Worm (Caenorhabditis elegans) whole organism, L2 larva: ENCODE results near the gene acr-7.

ENCODE experiments used
- C34F6.9 ChIP-seq: fragments of 150-350 bp; optimal IDR thresholded peaks from 2 replicates; lab custom pipeline; 2014; ENCODE audit warnings: missing biosample characterization, missing genetic modification characterization
- F13H6.1 ChIP-seq: sonication (generic microtip); optimal IDR thresholded peaks from 2 replicates; lab custom pipeline; 2016; ENCODE audit warnings: missing genetic modification characterization, missing compliant biosample characterization
- Y55F3AM.14 ChIP-seq: fragments of 200-800 bp; sonication (Bioruptor generic); optimal IDR thresholded peaks from 2 replicates; lab custom pipeline; 2018; ENCODE audit warnings: mild to moderate bottlenecking, missing genetic modification characterization, missing compliant biosample characterization
- blmp-1 ChIP-seq: sonication (generic microtip); optimal IDR thresholded peaks from 2 replicates; lab custom pipeline; 2017; ENCODE audit warnings: missing genetic modification characterization, mild to moderate bottlenecking, missing compliant biosample characterization, antibody characterized with exemption, moderate library complexity; ENCODE audit not compliant: insufficient read depth
- ceh-82 ChIP-seq: fragments of 150-350 bp; optimal IDR thresholded peaks from 2 replicates; lab custom pipeline; 2014; ENCODE audit warnings: missing biosample characterization, missing genetic modification characterization
- crh-2 ChIP-seq: sonication (generic microtip); optimal IDR thresholded peaks from 2 replicates; lab custom pipeline; 2017; ENCODE audit warnings: missing biosample characterization, missing genetic modification characterization
- dmd-4 ChIP-seq: sonication (generic microtip); optimal IDR thresholded peaks from 2 replicates; lab custom pipeline; 2017; ENCODE audit warnings: missing biosample characterization, missing genetic modification characterization
- egl-27 ChIP-seq: sonication (generic microtip); optimal IDR thresholded peaks from 3 replicates; lab custom pipeline; 2017; ENCODE audit warnings: missing biosample characterization, missing genetic modification reagents, missing genetic modification characterization
- elt-3 ChIP-seq: sonication (generic microtip); optimal IDR thresholded peaks from 2 replicates; lab custom pipeline; 2017; ENCODE audit warnings: missing biosample characterization, missing genetic modification characterization
- fos-1 ChIP-seq: fragments of 150-350 bp; optimal IDR thresholded peaks from 2 replicates; lab custom pipeline; 2014; ENCODE audit warnings: missing biosample characterization, missing genetic modification characterization
- lin-11 ChIP-seq: fragments of 150-350 bp; sonication (generic microtip); optimal IDR thresholded peaks from 2 replicates; lab custom pipeline; 2014; ENCODE audit warnings: missing biosample characterization, missing genetic modification characterization, inconsistent platforms, mixed read lengths
- lin-13 ChIP-seq: fragments of 150-350 bp; optimal IDR thresholded peaks from 2 replicates; lab custom pipeline; 2014; ENCODE audit warnings: missing biosample characterization, missing genetic modification reagents, missing genetic modification characterization
- lin-39 ChIP-seq: fragments of 150-350 bp; optimal IDR thresholded peaks from 2 replicates; lab custom pipeline; 2014; ENCODE audit warnings: missing biosample characterization, missing genetic modification reagents, missing genetic modification characterization
- lsy-2 ChIP-seq, 2 experiments: fragments of 150-350 bp in 1 of 2; sonication (generic microtip) in 1 of 2; optimal IDR thresholded peaks; 2 replicates each; lab custom pipeline; 2014 to 2017; ENCODE audit warnings: missing biosample characterization in 2 of 2, missing genetic modification characterization in 2 of 2
- mab-5 ChIP-seq: fragments of 150-350 bp; optimal IDR thresholded peaks from 2 replicates; lab custom pipeline; 2014; ENCODE audit warnings: missing biosample characterization, missing genetic modification characterization
- mbf-1 ChIP-seq: sonication (generic microtip); optimal IDR thresholded peaks from 2 replicates; lab custom pipeline; 2017; ENCODE audit warnings: missing biosample characterization, missing genetic modification characterization
- mdl-1 ChIP-seq, 2 experiments: fragments of 150-350 bp in 1 of 2; sonication (generic microtip) in 1 of 2; optimal IDR thresholded peaks; 2 replicates each; lab custom pipeline; 2017; ENCODE audit warnings: missing biosample characterization in 2 of 2, missing genetic modification characterization in 2 of 2
- nhr-10 ChIP-seq: sonication (generic microtip); optimal IDR thresholded peaks from 2 replicates; lab custom pipeline; 2017; ENCODE audit warnings: missing biosample characterization, missing genetic modification characterization
- nhr-11 ChIP-seq: fragments of 150-350 bp; optimal IDR thresholded peaks from 2 replicates; lab custom pipeline; 2014; ENCODE audit warnings: missing biosample characterization, missing genetic modification characterization
- nhr-12 ChIP-seq: fragments of 150-350 bp; optimal IDR thresholded peaks from 2 replicates; lab custom pipeline; 2014; ENCODE audit warnings: missing biosample characterization, missing genetic modification characterization
- nhr-129 ChIP-seq: fragments of 150-350 bp; optimal IDR thresholded peaks from 2 replicates; lab custom pipeline; 2014; ENCODE audit warnings: missing biosample characterization, missing genetic modification characterization
- nhr-21 ChIP-seq: fragments of 150-350 bp; optimal IDR thresholded peaks from 2 replicates; lab custom pipeline; 2014; ENCODE audit warnings: missing biosample characterization, missing genetic modification characterization
- nhr-237 ChIP-seq: fragments of 150-350 bp; optimal IDR thresholded peaks from 2 replicates; lab custom pipeline; 2014; ENCODE audit warnings: missing biosample characterization, missing genetic modification characterization
- nhr-25 ChIP-seq: fragments of 150-350 bp; sonication (generic microtip); optimal IDR thresholded peaks from 3 replicates; lab custom pipeline; 2014; ENCODE audit warnings: missing biosample characterization, missing genetic modification characterization
- nhr-6 ChIP-seq: fragments of 150-350 bp; optimal IDR thresholded peaks from 2 replicates; lab custom pipeline; 2014; ENCODE audit warnings: missing biosample characterization, missing genetic modification characterization
- nhr-77 ChIP-seq: fragments of 150-350 bp; optimal IDR thresholded peaks from 2 replicates; lab custom pipeline; 2014; ENCODE audit warnings: missing biosample characterization, missing genetic modification characterization
- peb-1 ChIP-seq: fragments of 150-350 bp; optimal IDR thresholded peaks from 2 replicates; lab custom pipeline; 2014; ENCODE audit warnings: missing biosample characterization, missing genetic modification characterization
- sem-4 ChIP-seq: fragments of 150-350 bp; optimal IDR thresholded peaks from 2 replicates; lab custom pipeline; 2014; ENCODE audit warnings: missing biosample characterization, missing genetic modification reagents, missing genetic modification characterization
- sma-3 ChIP-seq: sonication (generic microtip); optimal IDR thresholded peaks from 2 replicates; lab custom pipeline; 2016; ENCODE audit warnings: missing genetic modification reagents, missing genetic modification characterization, missing compliant biosample characterization
- sma-9 ChIP-seq, 2 experiments: fragments of 150-350 bp in 1 of 2; sonication (generic microtip) in 1 of 2; optimal IDR thresholded peaks; 2 replicates each; lab custom pipeline; 2014 to 2016; ENCODE audit warnings: missing genetic modification characterization in 2 of 2, mild to moderate bottlenecking in 1 of 2, missing biosample characterization in 1 of 2, missing compliant biosample characterization in 1 of 2, missing genetic modification reagents in 1 of 2, moderate library complexity in 1 of 2
- unc-55 ChIP-seq: fragments of 150-350 bp; sonication (generic microtip); optimal IDR thresholded peaks from 3 replicates; lab custom pipeline; 2014; ENCODE audit warnings: missing biosample characterization, missing genetic modification reagents, missing genetic modification characterization
- unc-62 ChIP-seq: fragments of 150-350 bp; optimal IDR thresholded peaks from 2 replicates; lab custom pipeline; 2014; ENCODE audit warnings: missing biosample characterization, missing genetic modification reagents, missing genetic modification characterization
- ztf-1 ChIP-seq: fragments of 200-800 bp; sonication (Bioruptor generic); conservative IDR thresholded peaks from 2 replicates; pipeline ENCODE4 v1.3.6; 2022; ENCODE audit warnings: missing genetic modification characterization, missing compliant biosample characterization

The acr-7 gene

DNA sequence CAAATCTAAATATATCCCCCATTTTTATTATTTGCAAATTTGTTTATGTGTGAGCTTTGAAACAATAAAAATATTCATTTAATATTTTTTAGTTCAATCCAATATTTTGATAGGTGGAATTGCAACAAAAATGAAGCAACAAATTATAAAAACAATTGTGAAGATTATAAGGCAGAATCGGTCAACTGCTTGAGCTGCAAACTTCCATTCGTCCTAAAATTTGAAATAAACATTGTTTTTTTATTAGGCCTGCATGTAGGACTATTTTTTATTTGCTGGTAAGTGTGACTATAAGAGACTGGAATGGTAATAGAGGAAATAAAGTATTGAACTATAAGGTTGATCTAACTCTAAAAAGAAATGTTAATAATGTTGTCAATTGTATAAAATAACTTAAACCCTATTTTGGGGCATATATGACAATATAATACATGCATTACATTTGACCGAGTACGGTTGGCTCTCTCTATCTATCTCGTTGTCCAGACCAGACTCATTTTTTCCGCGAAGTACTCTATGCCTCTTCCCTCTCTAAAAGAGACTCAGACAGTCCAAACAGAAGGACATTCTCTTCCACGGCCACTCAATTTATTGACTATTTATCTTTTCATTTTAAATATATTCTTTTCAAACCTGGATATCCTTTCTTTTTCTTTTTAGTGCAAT, 3.9 kb downstream of the acr-7 start, which contains the start of gene T09A5.4:
Gene T09A5.4 (plus strand): TSS at position 616 of the 666 bp plus-strand sequence.
- no peak for TF ChIP-seq egl-27 (tag; lab: Kevin White, UChicago)
- no peak for TF ChIP-seq Y55F3AM.14 (GFP tag; lab: Kevin White, UChicago)
- no peak for TF ChIP-seq nhr-237 (tag; lab: Kevin White, UChicago)
- TF ChIP-seq nhr-6 (tag; lab: Kevin White, UChicago): no peak
- no peak for TF ChIP-seq dmd-4 (tag; lab: Kevin White, UChicago)
- TF ChIP-seq F13H6.1 (tag; lab: Kevin White, UChicago): peak; percentile 33
- TF ChIP-seq C34F6.9 (tag; lab: Kevin White, UChicago): peak; percentile 17
- no peak for TF ChIP-seq nhr-21 (tag; lab: Kevin White, UChicago)
- no peak for TF ChIP-seq ztf-1 (GFP tag; lab: Robert Waterston, UW)
- TF ChIP-seq nhr-25 (tag; lab: Kevin White, UChicago): no peak
- no peak for TF ChIP-seq crh-2
- TF ChIP-seq lsy-2 (tag; optimal IDR thresholded peaks at IDR 0.05; lab: Kevin White, UChicago): no peak
- TF ChIP-seq nhr-129 (tag; lab: Kevin White, UChicago): no peak
- TF ChIP-seq sem-4 (tag; lab: Kevin White, UChicago): no peak
- no peak for TF ChIP-seq lin-11
- TF ChIP-seq unc-55 (GFP tag; lab: Kevin White, UChicago): peak; percentile 30
- no peak for TF ChIP-seq fos-1 (tag; lab: Kevin White, UChicago)

DNA sequence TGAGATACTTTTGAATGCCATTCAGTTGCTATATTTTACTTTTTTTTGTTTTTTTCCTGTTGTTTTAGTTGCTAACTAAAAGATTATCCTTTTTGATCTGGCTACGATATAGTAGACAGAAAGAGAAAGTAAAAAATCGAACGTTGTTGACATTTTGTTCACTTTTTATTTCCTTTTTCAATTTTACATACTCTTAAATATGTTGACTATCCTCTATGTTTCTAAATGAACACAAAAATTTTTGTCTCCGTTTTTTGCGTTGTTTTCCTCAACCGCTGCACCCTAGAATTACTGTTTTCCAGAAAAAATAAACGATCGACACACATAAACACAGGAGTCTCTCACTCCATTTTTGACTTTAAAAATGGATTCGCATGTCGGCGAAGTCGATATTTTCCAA, 7.5 kb downstream of the acr-7 start, which contains the start of gene klp-3:
Gene klp-3 (plus strand): TSS at position 301 of the 400 bp plus-strand sequence.
- no peak for TF ChIP-seq nhr-129 (tag; lab: Kevin White, UChicago)
- no peak for TF ChIP-seq nhr-11 (tag; lab: Kevin White, UChicago)
- TF ChIP-seq sma-3 (GFP tag; lab: Kevin White, UChicago): no peak
- TF ChIP-seq unc-62: no peak
- TF ChIP-seq blmp-1 (tag; lab: Kevin White, UChicago): no peak
- TF ChIP-seq nhr-237 (tag; lab: Kevin White, UChicago): no peak
- no peak for TF ChIP-seq unc-55 (GFP tag; lab: Kevin White, UChicago)
- no peak for TF ChIP-seq nhr-25 (tag; lab: Kevin White, UChicago)
- TF ChIP-seq lin-13 (GFP tag; lab: Kevin White, UChicago): no peak
- TF ChIP-seq nhr-77: no peak
- no peak for TF ChIP-seq sma-9 (GFP tag; optimal IDR thresholded peaks at IDR 0.05; lab: Kevin White, UChicago)
- TF ChIP-seq sma-9 (tag; optimal IDR thresholded peaks at IDR 0.05; lab: Kevin White, UChicago): no peak
- no peak for TF ChIP-seq sem-4 (tag; lab: Kevin White, UChicago)
- TF ChIP-seq lin-39: no peak
- no peak for TF ChIP-seq ceh-82
- TF ChIP-seq nhr-12 (tag; lab: Kevin White, UChicago): no peak

DNA sequence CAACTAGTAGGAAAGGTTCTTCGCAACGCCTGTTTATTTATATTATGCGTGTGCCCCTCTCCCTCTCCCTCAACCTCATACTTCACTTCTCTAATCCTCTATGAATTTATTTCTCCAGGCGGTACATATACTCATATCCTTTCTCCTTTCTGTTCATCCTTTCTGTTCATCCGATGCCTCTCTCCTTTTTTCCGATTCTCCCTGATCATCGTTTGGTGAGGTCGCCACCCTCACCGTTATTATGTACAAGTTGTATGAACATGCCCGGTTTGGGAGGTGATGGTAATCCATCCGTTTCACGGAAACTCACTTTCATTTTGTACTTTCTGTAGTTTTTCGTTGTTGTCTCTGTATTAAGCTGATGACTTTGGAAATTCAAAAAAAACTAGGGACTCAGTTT, 9.9 kb downstream of the acr-7 start:
- no peak for TF ChIP-seq elt-3
- TF ChIP-seq nhr-129 (tag; lab: Kevin White, UChicago): peak; percentile 27
- no peak for TF ChIP-seq lin-13 (GFP tag; lab: Kevin White, UChicago)
- no peak for TF ChIP-seq nhr-10 (tag; lab: Kevin White, UChicago)
- TF ChIP-seq C34F6.9 (tag; lab: Kevin White, UChicago): peak; percentile 6

DNA sequence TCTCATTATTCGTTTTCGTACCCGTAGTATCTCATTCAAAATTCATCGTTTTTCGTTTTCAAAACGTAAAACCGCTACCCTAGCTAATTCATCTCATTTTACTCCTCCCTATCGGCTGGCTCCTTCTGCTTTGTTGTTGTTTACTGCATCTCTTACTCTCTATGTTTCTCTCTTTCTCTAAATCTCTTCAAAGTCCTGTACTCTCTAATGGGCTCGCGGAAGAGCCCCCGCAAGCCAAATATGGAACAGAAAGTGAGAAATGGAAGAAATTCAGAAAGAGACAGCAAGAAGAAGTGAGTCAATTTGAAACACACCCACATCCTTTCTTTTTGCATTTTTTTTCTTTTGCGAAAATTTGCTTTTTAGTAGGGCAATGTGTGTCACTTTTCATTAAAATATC, 10.9 kb downstream of the acr-7 start:
- TF ChIP-seq crh-2 (peak; percentile 19), nhr-237 (tag; lab: Kevin White, UChicago) (no peak), nhr-6 (tag; lab: Kevin White, UChicago) (peak; percentile 24), mab-5 (peak; percentile 22), mbf-1 (tag; lab: Kevin White, UChicago) (no peak), sma-9 (GFP tag; optimal IDR thresholded peaks at IDR 0.05; lab: Kevin White, UChicago) (peak; percentile 25), sma-9 (tag; optimal IDR thresholded peaks at IDR 0.05; lab: Kevin White, UChicago) (no peak), lsy-2 (tag; optimal IDR thresholded peaks at IDR 0.05; lab: Kevin White, UChicago) (peak in 1 of 2 experiments; percentile 51), sma-3 (GFP tag; lab: Kevin White, UChicago) (no peak), sem-4 (tag; lab: Kevin White, UChicago) (no peak), peb-1 (tag; lab: Kevin White, UChicago) (no peak), mdl-1 (tag; optimal IDR thresholded peaks at IDR 0.05; lab: Kevin White, UChicago) (peak in 1 of 2 experiments; percentile 8), unc-55 (GFP tag; lab: Kevin White, UChicago) (peak; percentile 62), C34F6.9 (tag; lab: Kevin White, UChicago) (peak; percentile 60)
